Worm (Caenorhabditis elegans) whole organism, midembryonic: ENCODE measurements around the gene R02E12.5.

Experiments used
- flt-1 ChIP-seq: fragments of 200-800 bp; sonication (Bioruptor generic); IDR thresholded peaks from 2 replicates; pipeline ENCODE4 v1.3.6; 2022; ENCODE audit warnings: missing genetic modification characterization, missing compliant biosample characterization
- ref-1 ChIP-seq: fragments of 200-800 bp; sonication (Bioruptor generic); conservative IDR thresholded peaks from 2 replicates; pipeline ENCODE4 v1.3.6; 2022; ENCODE audit warnings: missing genetic modification reagents, missing genetic modification characterization, missing compliant biosample characterization

DNA sequence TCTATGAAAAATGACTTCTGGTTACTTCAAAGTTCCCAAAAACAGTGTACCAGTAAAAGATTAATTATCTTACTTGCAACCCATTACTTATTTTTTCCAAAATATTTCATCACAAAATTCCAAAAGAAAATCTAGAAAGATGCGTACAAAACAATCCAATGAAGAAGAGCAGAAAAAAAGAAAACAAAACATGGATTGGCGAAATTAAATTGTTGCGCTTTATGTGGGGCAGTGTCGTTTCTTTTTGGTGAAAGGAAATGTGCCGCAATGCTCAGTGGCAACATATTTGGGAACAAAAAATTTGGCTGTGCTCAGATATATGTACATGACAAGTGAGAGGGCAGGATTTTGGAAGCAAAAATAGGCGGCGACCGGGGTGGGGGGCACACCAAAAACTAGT is 8.6 kb upstream of the R02E12.5 start:
- no peak for TF ChIP-seq flt-1
- no peak for TF ChIP-seq ref-1
